In genomic region chrX:13396378-13397099, dm6 we compare ENCODE assay signal across 1 fruit fly cellular context.
TF ChIP-seq lines count a peak whose summit lies in the region.

TSS of gene Bcat (plus strand) at chrX:13396899.

TF ChIP-seq in whole organism, embryonic, 481 proteins besides CTCF, POLR2A, EP300 and RAD21 (continued from another document and continues in another):
- TF ChIP-seq kni (GFP tag; optimal IDR thresholded peaks at IDR 0.05; lab: Kevin White, UChicago) (no peak), tio (GFP tag; optimal IDR thresholded peaks at IDR 0.05; lab: Kevin White, UChicago) (peak; percentile 62), CG13123 (GFP tag; optimal IDR thresholded peaks at IDR 0.05; lab: Kevin White, UChicago) (no peak), CG9727 (GFP tag; optimal IDR thresholded peaks at IDR 0.05; lab: Kevin White, UChicago) (peak; percentile 85), gem (tag; optimal IDR thresholded peaks at IDR 0.05; lab: Kevin White, UChicago) (peak; percentile 85), ind (GFP tag; optimal IDR thresholded peaks at IDR 0.05; lab: Kevin White, UChicago) (peak; percentile 76), lov (optimal IDR thresholded peaks at IDR 0.05; lab: Kevin White, UChicago) (no peak), lov (GFP tag; IDR thresholded peaks at IDR 0.05; lab: Robert Waterston, UW) (0 out of 3 replicates have a peak, but pooled peaks have one; percentile 10), tgo (GFP tag; IDR thresholded peaks at IDR 0.05; lab: Robert Waterston, UW) (peak; percentile 65; the same call in 2 of the 3 replicates), Ada2b (GFP tag; IDR thresholded peaks at IDR 0.05; lab: Robert Waterston, UW) (peak; percentile 32), tap (tag; optimal IDR thresholded peaks at IDR 0.05; lab: Kevin White, UChicago) (peak; percentile 44), CG2875 (GFP tag; optimal IDR thresholded peaks at IDR 0.05; lab: Kevin White, UChicago) (peak; percentile 9), ttk (GFP tag; IDR thresholded peaks at IDR 0.05; lab: Robert Waterston, UW) (0 out of 2 replicates have a peak, but pooled peaks have one; percentile 32), CG11247 (GFP tag; IDR thresholded peaks at IDR 0.05; lab: Robert Waterston, UW) (no peak), CG11723 (GFP tag; optimal IDR thresholded peaks at IDR 0.05; lab: Kevin White, UChicago) (peak; percentile 58), CG1832 (GFP tag; optimal IDR thresholded peaks at IDR 0.05; lab: Kevin White, UChicago) (no peak), Trl (optimal IDR thresholded peaks at IDR 0.05; lab: Kevin White, UChicago) (peak; percentile 54 to 61), Trl (GFP tag; optimal IDR thresholded peaks at IDR 0.05; lab: Kevin White, UChicago) (no peak), fd3F (GFP tag; optimal IDR thresholded peaks at IDR 0.05; lab: Kevin White, UChicago) (peak; percentile 63), zfh1 (GFP tag; IDR thresholded peaks at IDR 0.05; lab: Robert Waterston, UW) (peak; percentile 4; the same call in 1 of the 3 replicates), dysf (GFP tag; IDR thresholded peaks at IDR 0.05; lab: Robert Waterston, UW) (peak; percentile 83), CoRest (tag; optimal IDR thresholded peaks at IDR 0.05; lab: Kevin White, UChicago) (peak; percentile 89), pho (GFP tag; optimal IDR thresholded peaks at IDR 0.05; lab: Kevin White, UChicago) (peak; percentile 36), E2f2 (GFP tag; IDR thresholded peaks at IDR 0.05; lab: Robert Waterston, UW) (peak; percentile 37; the same call in 1 of the 2 replicates), pan (optimal IDR thresholded peaks at IDR 0.05; lab: Kevin White, UChicago) (no peak), pan (GFP tag; optimal IDR thresholded peaks at IDR 0.05 in 1 of 2, IDR thresholded peaks at IDR 0.05 in 1 of 2) (peak in 1 of 2 experiments; percentile 6), Taf1 (GFP tag; IDR thresholded peaks at IDR 0.05; lab: Robert Waterston, UW) (no peak), wdn (GFP tag; IDR thresholded peaks at IDR 0.05; lab: Robert Waterston, UW) (0 out of 2 replicates have a peak, but pooled peaks have one; percentile 15), vvl (GFP tag; IDR thresholded peaks at IDR 0.05; lab: Robert Waterston, UW) (peak; percentile 47), sug (tag; optimal IDR thresholded peaks at IDR 0.05; lab: Kevin White, UChicago) (peak; percentile 18), Rx (GFP tag; IDR thresholded peaks at IDR 0.05; lab: Robert Waterston, UW) (no peak; the same call in 1 of the 2 replicates), CG3281 (GFP tag; optimal IDR thresholded peaks at IDR 0.05; lab: Kevin White, UChicago) (peak; percentile 85), CG11456 (GFP tag; IDR thresholded peaks at IDR 0.05; lab: Robert Waterston, UW) (peak; percentile 63; the same call in 1 of the 3 replicates), luna (GFP tag; optimal IDR thresholded peaks at IDR 0.05; lab: Kevin White, UChicago) (no peak), nmo (GFP tag; optimal IDR thresholded peaks at IDR 0.05; lab: Kevin White, UChicago) (peak; percentile 84), CG31388 (GFP tag; optimal IDR thresholded peaks at IDR 0.05; lab: Kevin White, UChicago) (no peak), Awh (GFP tag; IDR thresholded peaks at IDR 0.05; lab: Robert Waterston, UW) (0 out of 2 replicates have a peak, but pooled peaks have one; percentile 14), bigmax (GFP tag; optimal IDR thresholded peaks at IDR 0.05; lab: Kevin White, UChicago) (no peak), salm (tag; optimal IDR thresholded peaks at IDR 0.05; lab: Kevin White, UChicago) (peak; percentile 38), stwl (tag; optimal IDR thresholded peaks at IDR 0.05; lab: Kevin White, UChicago) (no peak), CG13775 (GFP tag; optimal IDR thresholded peaks at IDR 0.05; lab: Kevin White, UChicago) (peak; percentile 83), run (tag; optimal IDR thresholded peaks at IDR 0.05; lab: Kevin White, UChicago) (peak; percentile 11), grau (tag; optimal IDR thresholded peaks at IDR 0.05; lab: Kevin White, UChicago) (peak; percentile 78), Fer3 (tag; optimal IDR thresholded peaks at IDR 0.05; lab: Kevin White, UChicago) (peak; percentile 32), ham (GFP tag; IDR thresholded peaks at IDR 0.05; lab: Robert Waterston, UW) (no peak), CG6765 (GFP tag; optimal IDR thresholded peaks at IDR 0.05; lab: Kevin White, UChicago) (peak; percentile 75), Sin3A (optimal IDR thresholded peaks at IDR 0.05; lab: Kevin White, UChicago) (no peak), lab (GFP tag; optimal IDR thresholded peaks at IDR 0.05; lab: Kevin White, UChicago) (peak; percentile 62), CG7556 (GFP tag; optimal IDR thresholded peaks at IDR 0.05; lab: Kevin White, UChicago) (peak; percentile 91), CG10147 (GFP tag; optimal IDR thresholded peaks at IDR 0.05; lab: Kevin White, UChicago) (peak; percentile 74), CG8388 (GFP tag; optimal IDR thresholded peaks at IDR 0.05; lab: Kevin White, UChicago) (peak; percentile 40), CG2116 (GFP tag; optimal IDR thresholded peaks at IDR 0.05; lab: Kevin White, UChicago) (peak; percentile 31), az2 (GFP tag; optimal IDR thresholded peaks at IDR 0.05; lab: Kevin White, UChicago) (peak; percentile 49), HHEX (GFP tag; optimal IDR thresholded peaks at IDR 0.05; lab: Kevin White, UChicago) (peak; percentile 63), prd (optimal IDR thresholded peaks at IDR 0.05; lab: Kevin White, UChicago) (no peak), prd (GFP tag; IDR thresholded peaks at IDR 0.05; lab: Robert Waterston, UW) (peak; percentile 59; the same call in 1 of the 3 replicates), HLH3B (GFP tag; IDR thresholded peaks at IDR 0.05; lab: Robert Waterston, UW) (peak; percentile 18; the same call in 1 of the 2 replicates), CG4424 (GFP tag; optimal IDR thresholded peaks at IDR 0.05; lab: Kevin White, UChicago) (peak; percentile 62), CG15269 (tag; optimal IDR thresholded peaks at IDR 0.05; lab: Kevin White, UChicago) (peak; percentile 84), CG10979 (tag; optimal IDR thresholded peaks at IDR 0.05; lab: Kevin White, UChicago) (peak; percentile 47), CG18262 (tag; optimal IDR thresholded peaks at IDR 0.05; lab: Kevin White, UChicago) (peak; percentile 74), H2.0 (GFP tag; IDR thresholded peaks at IDR 0.05; lab: Robert Waterston, UW) (no peak), jigr1 (GFP tag; IDR thresholded peaks at IDR 0.05; lab: Robert Waterston, UW) (no peak), grn (GFP tag; optimal IDR thresholded peaks at IDR 0.05; lab: Kevin White, UChicago) (no peak), CG6854 (GFP tag; optimal IDR thresholded peaks at IDR 0.05; lab: Kevin White, UChicago) (peak; percentile 44), bsh (GFP tag; optimal IDR thresholded peaks at IDR 0.05; lab: Kevin White, UChicago) (peak; percentile 9 to 15), Atf3 (GFP tag; optimal IDR thresholded peaks at IDR 0.05; lab: Kevin White, UChicago) (no peak), Meics (GFP tag; optimal IDR thresholded peaks at IDR 0.05; lab: Kevin White, UChicago) (peak; percentile 90), Lim3 (GFP tag; IDR thresholded peaks at IDR 0.05; lab: Robert Waterston, UW) (no peak), CG12104 (GFP tag; optimal IDR thresholded peaks at IDR 0.05; lab: Kevin White, UChicago) (peak; percentile 73), CG9215 (GFP tag; IDR thresholded peaks at IDR 0.05; lab: Robert Waterston, UW) (peak; percentile 67), GATAe (GFP tag; conservative IDR thresholded peaks at IDR 0.05; lab: Robert Waterston, UW) (peak; percentile 45; the same call in 1 of the 2 replicates), zf30C (GFP tag; optimal IDR thresholded peaks at IDR 0.05; lab: Kevin White, UChicago) (peak; percentile 72), sima (GFP tag; optimal IDR thresholded peaks at IDR 0.05; lab: Kevin White, UChicago) (no peak), CG6683 (GFP tag; optimal IDR thresholded peaks at IDR 0.05; lab: Kevin White, UChicago) (peak; percentile 55), CG11695 (GFP tag; IDR thresholded peaks at IDR 0.05; lab: Robert Waterston, UW) (peak; percentile 62; the same call in 2 of the 3 replicates), Hmx (GFP tag; optimal IDR thresholded peaks at IDR 0.05; lab: Kevin White, UChicago) (no peak), CG34224 (GFP tag; IDR thresholded peaks at IDR 0.05; lab: Robert Waterston, UW; ENCODE audit: partially characterized antibody) (0 out of 3 replicates have a peak, but pooled peaks have one; percentile 13), jumu (GFP tag; optimal IDR thresholded peaks at IDR 0.05; lab: Kevin White, UChicago) (no peak), CG3163 (GFP tag; optimal IDR thresholded peaks at IDR 0.05; lab: Kevin White, UChicago) (peak; percentile 96), cwo (GFP tag; optimal IDR thresholded peaks at IDR 0.05; lab: Kevin White, UChicago) (peak; percentile 46), CG2120 (GFP tag; optimal IDR thresholded peaks at IDR 0.05; lab: Kevin White, UChicago) (peak; percentile 77), CG31224 (GFP tag; IDR thresholded peaks at IDR 0.05; lab: Robert Waterston, UW) (peak; percentile 52; the same call in 1 of the 2 replicates), mam (GFP tag; optimal IDR thresholded peaks at IDR 0.05; lab: Kevin White, UChicago) (peak; percentile 39), D19A (tag; optimal IDR thresholded peaks at IDR 0.05; lab: Kevin White, UChicago) (peak; percentile 35), CG4404 (GFP tag; IDR thresholded peaks at IDR 0.05; lab: Robert Waterston, UW) (0 out of 2 replicates have a peak, but pooled peaks have one; percentile 25), E2f1 (GFP tag; IDR thresholded peaks at IDR 0.05; lab: Robert Waterston, UW) (0 out of 2 replicates have a peak, but pooled peaks have one; percentile 26), CG7928 (GFP tag; optimal IDR thresholded peaks at IDR 0.05; lab: Kevin White, UChicago) (peak; percentile 42), CG12659 (GFP tag; optimal IDR thresholded peaks at IDR 0.05; lab: Kevin White, UChicago) (peak; percentile 88), lola (GFP tag; optimal IDR thresholded peaks at IDR 0.05; lab: Kevin White, UChicago) (peak in 1 of 3 experiments; percentile 17), seq (GFP tag; IDR thresholded peaks at IDR 0.05; lab: Robert Waterston, UW) (no peak; the same call in 1 of the 2 replicates), CG30020 (tag; optimal IDR thresholded peaks at IDR 0.05; lab: Kevin White, UChicago) (no peak), CG14050 (GFP tag; IDR thresholded peaks at IDR 0.05; lab: Robert Waterston, UW) (peak; percentile 50; the same call in 1 of the 3 replicates), Med (GFP tag; lab: Kevin White, UChicago) (peak; percentile 87), Poxn (GFP tag; IDR thresholded peaks at IDR 0.05; lab: Robert Waterston, UW) (peak; percentile 30; the same call in 1 of the 2 replicates), CG12942 (GFP tag; optimal IDR thresholded peaks at IDR 0.05; lab: Kevin White, UChicago) (peak; percentile 54), lilli (GFP tag; optimal IDR thresholded peaks at IDR 0.05; lab: Kevin White, UChicago) (peak; percentile 43), CG11504 (tag; optimal IDR thresholded peaks at IDR 0.05; lab: Kevin White, UChicago) (peak; percentile 85), bab2 (GFP tag; optimal IDR thresholded peaks at IDR 0.05; lab: Kevin White, UChicago) (peak; percentile 59), Asciz (GFP tag; optimal IDR thresholded peaks at IDR 0.05; lab: Kevin White, UChicago) (peak; percentile 43), stc (GFP tag; IDR thresholded peaks at IDR 0.05; lab: Robert Waterston, UW) (0 out of 2 replicates have a peak, but pooled peaks have one; percentile 49), Dek (tag; optimal IDR thresholded peaks at IDR 0.05; lab: Kevin White, UChicago) (peak; percentile 70), sisA (GFP tag; IDR thresholded peaks at IDR 0.05; lab: Robert Waterston, UW) (peak; percentile 18; the same call in 1 of the 2 replicates), jing (GFP tag; optimal IDR thresholded peaks at IDR 0.05; lab: Kevin White, UChicago) (peak; percentile 31), Abd-B (GFP tag; optimal IDR thresholded peaks at IDR 0.05; lab: Kevin White, UChicago) (peak; percentile 60), ewg (GFP tag; optimal IDR thresholded peaks at IDR 0.05; lab: Kevin White, UChicago) (peak; percentile 57), MESR4 (GFP tag; optimal IDR thresholded peaks at IDR 0.05; lab: Kevin White, UChicago) (no peak), Antp (GFP tag; optimal IDR thresholded peaks at IDR 0.05; lab: Kevin White, UChicago) (no peak), caup (GFP tag; optimal IDR thresholded peaks at IDR 0.05; lab: Kevin White, UChicago; ENCODE audit: severe bottlenecking) (peak; percentile 56), disco-r (GFP tag; optimal IDR thresholded peaks at IDR 0.05; lab: Kevin White, UChicago) (no peak), CG18764 (GFP tag; optimal IDR thresholded peaks at IDR 0.05; lab: Kevin White, UChicago) (peak; percentile 24), sens (GFP tag; lab: Kevin White, UChicago) (peak; percentile 84), vfl (GFP tag; optimal IDR thresholded peaks at IDR 0.05; lab: Kevin White, UChicago) (no peak), chinmo (GFP tag; IDR thresholded peaks at IDR 0.05; lab: Robert Waterston, UW; ENCODE audit: partially characterized antibody) (peak; percentile 68; the same call in 1 of the 4 replicates), CG31441 (GFP tag; IDR thresholded peaks at IDR 0.05; lab: Robert Waterston, UW) (peak; percentile 82), CG16779 (GFP tag; IDR thresholded peaks at IDR 0.05; lab: Robert Waterston, UW) (no peak), Ssrp (tag; optimal IDR thresholded peaks at IDR 0.05; lab: Kevin White, UChicago) (peak; percentile 67), CG11093 (GFP tag; IDR thresholded peaks at IDR 0.05; lab: Robert Waterston, UW) (no peak), Bdp1 (GFP tag; optimal IDR thresholded peaks at IDR 0.05; lab: Kevin White, UChicago) (no peak), scrt (GFP tag; optimal IDR thresholded peaks at IDR 0.05; lab: Kevin White, UChicago) (peak; percentile 58), CG1233 (GFP tag; optimal IDR thresholded peaks at IDR 0.05; lab: Kevin White, UChicago) (peak; percentile 65), HLHmδ (GFP tag; optimal IDR thresholded peaks at IDR 0.05; lab: Kevin White, UChicago) (peak; percentile 16), Tbp (GFP tag; optimal IDR thresholded peaks at IDR 0.05; lab: Kevin White, UChicago) (no peak), CG1603 (tag; optimal IDR thresholded peaks at IDR 0.05; lab: Kevin White, UChicago) (peak; percentile 4), Dref (GFP tag; IDR thresholded peaks at IDR 0.05; lab: Robert Waterston, UW) (no peak), hkb (optimal IDR thresholded peaks at IDR 0.05; lab: Kevin White, UChicago) (no peak), hkb (GFP tag; IDR thresholded peaks at IDR 0.05; lab: Robert Waterston, UW) (peak; percentile 35; the same call in 1 of the 2 replicates), PHDP (tag; optimal IDR thresholded peaks at IDR 0.05; lab: Kevin White, UChicago) (peak; percentile 74), phol (tag; optimal IDR thresholded peaks at IDR 0.05; lab: Kevin White, UChicago) (peak; percentile 71)
